Fruit fly (Drosophila melanogaster) whole organism, pupa: ENCODE data around the gene Ir68a.

Source experiments
- CG10348 ChIP-seq: fragments of 200-800 bp; sonication (Bioruptor generic); IDR thresholded peaks from 2 replicates; pipeline ENCODE4 v1.3.6; 2022; ENCODE audit warnings: missing biosample characterization, missing genetic modification characterization
- CG12605 ChIP-seq: fragments of 200-800 bp; sonication (Bioruptor generic); IDR thresholded peaks from 2 replicates; pipeline ENCODE4 v1.3.6; 2022; ENCODE audit warnings: missing biosample characterization, missing genetic modification characterization
- CG13204 ChIP-seq: fragments of 200-800 bp; sonication (Bioruptor generic); optimal IDR thresholded peaks from 2 replicates; lab custom pipeline; 2018; ENCODE audit warnings: missing biosample characterization, mild to moderate bottlenecking, missing genetic modification characterization, moderate library complexity
- CG14655 ChIP-seq: fragments of 200-800 bp; sonication (Bioruptor generic); optimal IDR thresholded peaks from 3 replicates; lab custom pipeline; 2017; ENCODE audit warnings: mild to moderate bottlenecking, missing biosample characterization, missing genetic modification reagents, missing genetic modification characterization
- CG15710 ChIP-seq: fragments of 200-800 bp; sonication (Bioruptor generic); optimal IDR thresholded peaks from 2 replicates; lab custom pipeline; 2018; ENCODE audit warnings: missing biosample characterization, mild to moderate bottlenecking, missing genetic modification characterization, moderate library complexity
- CG17806 ChIP-seq: fragments of 200-800 bp; sonication (Bioruptor generic); optimal IDR thresholded peaks from 2 replicates; lab custom pipeline; 2018; ENCODE audit warnings: missing biosample characterization, mild to moderate bottlenecking, missing genetic modification characterization, moderate library complexity
- CG32121 ChIP-seq: fragments of 200-800 bp; sonication (Bioruptor generic); IDR thresholded peaks from 2 replicates; pipeline ENCODE4 v1.3.6; 2022; ENCODE audit warnings: missing biosample characterization, missing genetic modification characterization
- CG34367 ChIP-seq: fragments of 200-800 bp; sonication (Bioruptor generic); optimal IDR thresholded peaks from 2 replicates; lab custom pipeline; 2018; ENCODE audit warnings: missing biosample characterization, mild to moderate bottlenecking, missing genetic modification characterization
- CG4496 ChIP-seq: fragments of 200-800 bp; sonication (Bioruptor generic); IDR thresholded peaks from 3 replicates; pipeline ENCODE4 v1.3.6; 2022; ENCODE audit warnings: missing biosample characterization, missing genetic modification characterization
- CG8159 ChIP-seq: fragments of 200-800 bp; sonication (Bioruptor generic); optimal IDR thresholded peaks from 3 replicates; lab custom pipeline; 2018; ENCODE audit warnings: missing biosample characterization, mild to moderate bottlenecking, missing genetic modification characterization, moderate library complexity
- CG8301 ChIP-seq: fragments of 200-800 bp; sonication (Bioruptor generic); optimal IDR thresholded peaks from 2 replicates; lab custom pipeline; 2018; ENCODE audit warnings: missing biosample characterization, mild to moderate bottlenecking, missing genetic modification characterization
- CG9948 ChIP-seq: fragments of 200-800 bp; sonication (Bioruptor generic); optimal IDR thresholded peaks from 2 replicates; lab custom pipeline; 2018; ENCODE audit warnings: missing biosample characterization, mild to moderate bottlenecking, missing genetic modification characterization, moderate library complexity
- D1 ChIP-seq: fragments of 200-800 bp; sonication (Bioruptor generic); optimal IDR thresholded peaks from 2 replicates; lab custom pipeline; 2018; ENCODE audit warnings: missing biosample characterization, mild to moderate bottlenecking, missing genetic modification characterization, moderate library complexity
- EcR ChIP-seq: fragments of 200-800 bp; sonication (Bioruptor generic); optimal IDR thresholded peaks from 3 replicates; lab custom pipeline; 2019; ENCODE audit warnings: missing biosample characterization, missing genetic modification characterization, mild to moderate bottlenecking, moderate library complexity, missing genetic modification reagents
- Ets98B ChIP-seq: fragments of 200-800 bp; sonication (Bioruptor generic); IDR thresholded peaks from 2 replicates; pipeline ENCODE4 v1.3.6; 2022; ENCODE audit warnings: missing biosample characterization, missing genetic modification characterization
- Pif1A ChIP-seq: fragments of 200-800 bp; sonication (Bioruptor generic); optimal IDR thresholded peaks from 3 replicates; lab custom pipeline; 2016; ENCODE audit warnings: missing biosample characterization, missing genetic modification characterization
- Pif1B ChIP-seq: fragments of 200-800 bp; sonication (Bioruptor generic); optimal IDR thresholded peaks from 3 replicates; lab custom pipeline; 2016; ENCODE audit warnings: missing biosample characterization, missing genetic modification characterization
- Snoo ChIP-seq: fragments of 200-800 bp; sonication (Bioruptor generic); optimal IDR thresholded peaks from 3 replicates; lab custom pipeline; 2017; ENCODE audit warnings: missing biosample characterization, mild to moderate bottlenecking, missing genetic modification characterization, inconsistent platforms
- fd96Ca ChIP-seq: fragments of 200-800 bp; sonication (Bioruptor generic); IDR thresholded peaks from 3 replicates; pipeline ENCODE4 v1.3.6; 2022; ENCODE audit warnings: missing biosample characterization, missing genetic modification characterization
- gl ChIP-seq: fragments of 200-800 bp; sonication (Bioruptor generic); optimal IDR thresholded peaks from 2 replicates; lab custom pipeline; 2018; ENCODE audit warnings: missing biosample characterization, mild to moderate bottlenecking, missing genetic modification characterization
- rn ChIP-seq: fragments of 200-800 bp; sonication (Bioruptor generic); IDR thresholded peaks from 2 replicates; pipeline ENCODE4 v1.3.6; 2022; ENCODE audit warnings: missing biosample characterization, missing genetic modification characterization

The Ir68a gene

dm6 chr3L:11217893-11218292 lies 18.1 kb downstream of the Ir68a start:
- TF ChIP-seq CG4496 (GFP tag; lab: Robert Waterston, UW) (peak; percentile 69; the same call in 2 of the 3 replicates), EcR (GFP tag; lab: Kevin White, UChicago) (peak; percentile 14), Ets98B (GFP tag; lab: Robert Waterston, UW) (peak; percentile 18; the same call in 1 of the 2 replicates), fd96Ca (peak; percentile 62; the same call in 1 of the 3 replicates), CG9948 (no peak)

- TF ChIP-seq Snoo (tag; lab: Kevin White, UChicago) (no peak), Pif1B (GFP tag; lab: Kevin White, UChicago) (no peak), CG17806 (tag; lab: Kevin White, UChicago) (no peak), CG32121 (GFP tag; lab: Robert Waterston, UW) (no peak), CG34367 (tag; lab: Kevin White, UChicago) (no peak), CG12605 (GFP tag; lab: Robert Waterston, UW) (no peak), rn (GFP tag; lab: Robert Waterston, UW) (no peak)
Observed at dm6 chr3L:11216219-11216618, 19.8 kb downstream of the Ir68a start.

- TF ChIP-seq Ets98B (GFP tag; lab: Robert Waterston, UW) (peak; percentile 98), CG15710 (tag; lab: Kevin White, UChicago) (peak; percentile 90), CG34367 (tag; lab: Kevin White, UChicago) (peak; percentile 82), CG14655 (peak; percentile 91), CG13204 (GFP tag; lab: Kevin White, UChicago) (peak; percentile 10), CG17806 (tag; lab: Kevin White, UChicago) (peak; percentile 83), CG32121 (GFP tag; lab: Robert Waterston, UW) (peak; percentile 97), gl (tag; lab: Kevin White, UChicago) (peak; percentile 60), CG4496 (GFP tag; lab: Robert Waterston, UW) (peak; percentile 98), rn (GFP tag; lab: Robert Waterston, UW) (peak; percentile 88), Pif1B (GFP tag; lab: Kevin White, UChicago) (peak; percentile 93), CG8159 (tag; lab: Kevin White, UChicago) (peak; percentile 91), fd96Ca (peak; percentile 98), Snoo (tag; lab: Kevin White, UChicago) (peak; percentile 90), Pif1A (peak; percentile 97), CG10348 (GFP tag; lab: Robert Waterston, UW) (peak; percentile 25; the same call in 1 of the 2 replicates), EcR (GFP tag; lab: Kevin White, UChicago) (peak; percentile 73), CG12605 (GFP tag; lab: Robert Waterston, UW) (peak; percentile 97), CG8301 (tag; lab: Kevin White, UChicago) (peak; percentile 91), CG9948 (peak; percentile 79), D1 (tag; lab: Kevin White, UChicago) (peak; percentile 41)
Observed at dm6 chr3L:11215244-11216121, 20.5 kb downstream of the Ir68a start.

dm6 chr3L:11214406-11215243 lies 21.4 kb downstream of the Ir68a start, which contains the start of gene CG42671:
TSS of gene CG42671 (plus strand) at chr3L:11214505.
- TF ChIP-seq CG13204 (GFP tag; lab: Kevin White, UChicago), result no peak
- no peak for TF ChIP-seq CG12605 (GFP tag; lab: Robert Waterston, UW)
- no peak for TF ChIP-seq CG17806 (tag; lab: Kevin White, UChicago)
- TF ChIP-seq CG8301 (tag; lab: Kevin White, UChicago), result peak; percentile 9
- TF ChIP-seq CG8159 (tag; lab: Kevin White, UChicago), result no peak
- TF ChIP-seq CG9948, result no peak
- TF ChIP-seq D1 (tag; lab: Kevin White, UChicago), result peak; percentile 74
- TF ChIP-seq Pif1A, result peak; percentile 20
- no peak for TF ChIP-seq EcR (GFP tag; lab: Kevin White, UChicago)
- TF ChIP-seq Pif1B (GFP tag; lab: Kevin White, UChicago), result peak; percentile 14
- no peak for TF ChIP-seq CG4496 (GFP tag; lab: Robert Waterston, UW)
- TF ChIP-seq gl (tag; lab: Kevin White, UChicago), result peak; percentile 55
- peak; percentile 10; the same call in 1 of the 2 replicates for TF ChIP-seq Ets98B (GFP tag; lab: Robert Waterston, UW)
- TF ChIP-seq CG32121 (GFP tag; lab: Robert Waterston, UW), result no peak; the same call in 1 of the 2 replicates
- TF ChIP-seq CG10348 (GFP tag; lab: Robert Waterston, UW), result no peak
- no peak for TF ChIP-seq CG14655
- TF ChIP-seq rn (GFP tag; lab: Robert Waterston, UW), result no peak
- TF ChIP-seq CG34367 (tag; lab: Kevin White, UChicago), result peak; percentile 17
- TF ChIP-seq CG15710 (tag; lab: Kevin White, UChicago), result peak; percentile 20
- TF ChIP-seq fd96Ca, result no peak; the same call in 2 of the 3 replicates
- no peak for TF ChIP-seq Snoo (tag; lab: Kevin White, UChicago)

- TF ChIP-seq Pif1A (peak; percentile 15), rn (GFP tag; lab: Robert Waterston, UW) (no peak), CG8159 (tag; lab: Kevin White, UChicago) (no peak), CG13204 (GFP tag; lab: Kevin White, UChicago) (peak; percentile 28), Pif1B (GFP tag; lab: Kevin White, UChicago) (no peak), CG17806 (tag; lab: Kevin White, UChicago) (no peak), CG4496 (GFP tag; lab: Robert Waterston, UW) (0 out of 3 replicates have a peak, but pooled peaks have one; percentile 9), gl (tag; lab: Kevin White, UChicago) (peak; percentile 35), CG8301 (tag; lab: Kevin White, UChicago) (no peak), CG14655 (no peak), EcR (GFP tag; lab: Kevin White, UChicago) (no peak), D1 (tag; lab: Kevin White, UChicago) (no peak), CG10348 (GFP tag; lab: Robert Waterston, UW) (no peak), CG9948 (no peak), CG12605 (GFP tag; lab: Robert Waterston, UW) (no peak), Ets98B (GFP tag; lab: Robert Waterston, UW) (no peak), CG34367 (tag; lab: Kevin White, UChicago) (peak; percentile 10), Snoo (tag; lab: Kevin White, UChicago) (no peak), CG15710 (tag; lab: Kevin White, UChicago) (no peak)
Observed at dm6 chr3L:11213643-11214042, 22.4 kb downstream of the Ir68a start.
